Worm (Caenorhabditis elegans) whole organism, L3 larva: ENCODE data around the gene tbc-6.

Experiments used
- ama-1 ChIP-seq: fragments of 150-350 bp; optimal IDR thresholded peaks from 2 replicates; lab custom pipeline; 2018
- elt-3 ChIP-seq, 3 experiments: fragments of 150-350 bp in 1 of 3; sonication (generic microtip) in 2 of 3; optimal IDR thresholded peaks; 2 replicates in 2 of 3; 4 replicates in 1 of 3; lab custom pipeline; 2014 to 2017; ENCODE audit warnings: missing biosample characterization in 3 of 3, missing genetic modification characterization in 3 of 3
- lin-39 ChIP-seq: fragments of 150-350 bp; optimal IDR thresholded peaks from 2 replicates; lab custom pipeline; 2018; ENCODE audit warnings: missing biosample characterization, missing genetic modification reagents, missing genetic modification characterization
- mdl-1 ChIP-seq: fragments of 150-350 bp; optimal IDR thresholded peaks from 2 replicates; lab custom pipeline; 2014; ENCODE audit warnings: missing biosample characterization, missing genetic modification characterization
- nhr-77 ChIP-seq: fragments of 150-350 bp; optimal IDR thresholded peaks from 2 replicates; lab custom pipeline; 2014; ENCODE audit warnings: missing biosample characterization, missing genetic modification characterization
- snpc-4 ChIP-seq: fragments of 150-350 bp; optimal IDR thresholded peaks from 2 replicates; lab custom pipeline; 2014; ENCODE audit warnings: missing biosample characterization, missing genetic modification characterization
- zag-1 ChIP-seq: fragments of 150-350 bp; optimal IDR thresholded peaks from 2 replicates; lab custom pipeline; 2014; ENCODE audit warnings: missing biosample characterization, missing genetic modification characterization

DNA sequence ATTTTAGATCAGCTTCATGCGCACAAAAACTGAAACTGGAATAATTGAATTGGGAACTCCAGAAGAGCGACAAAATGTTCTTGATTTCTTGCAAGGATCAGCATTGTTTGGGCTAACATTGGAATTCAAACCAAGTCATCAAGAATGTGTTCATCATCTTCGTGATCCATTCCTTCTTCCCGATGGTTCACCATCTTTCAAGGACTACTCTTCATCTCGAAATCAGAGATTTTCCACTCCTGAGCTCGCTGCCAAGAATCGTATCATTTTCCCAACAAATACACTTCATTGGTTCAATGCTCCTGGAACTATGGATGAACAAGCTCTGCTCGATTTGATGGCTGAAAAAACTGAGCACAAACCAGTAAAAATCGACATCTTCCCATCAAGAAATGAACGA is 52.8 kb downstream of the tbc-6 start:
- TF ChIP-seq ama-1 (lab: Kevin White, UChicago) (no peak), snpc-4 (no peak), elt-3 (tag; optimal IDR thresholded peaks at IDR 0.05; lab: Kevin White, UChicago) (no peak), zag-1 (tag; lab: Kevin White, UChicago) (no peak), nhr-77 (tag; lab: Kevin White, UChicago) (no peak), mdl-1 (tag; lab: Kevin White, UChicago) (no peak), lin-39 (tag; lab: Kevin White, UChicago) (no peak)
